Worm (Caenorhabditis elegans): Measurements from ENCODE around the gene flp-14.

The flp-14 gene

ce11 chrIII:12874606-12875066, 35.7 kb upstream of the flp-14 start, which contains the start of the genes mrg-1 and spcs-2 (continued):
- no peak for TF ChIP-seq ZK546.5 (tag; optimal IDR thresholded peaks at IDR 0.05)
- no peak for TF ChIP-seq mdl-1 (tag; optimal IDR thresholded peaks at IDR 0.05)
- TF ChIP-seq ztf-4 (tag; optimal IDR thresholded peaks at IDR 0.05), result no peak
- TF ChIP-seq egl-27 (tag; optimal IDR thresholded peaks at IDR 0.05), result peak; percentile 73

ce11 chrIII:12875653-12876052, 34.7 kb upstream of the flp-14 start:
- TF ChIP-seq zag-1 (tag; optimal IDR thresholded peaks at IDR 0.05) (no peak), pqm-1 (tag; optimal IDR thresholded peaks at IDR 0.05) (no peak), skn-1 (tag; optimal IDR thresholded peaks at IDR 0.05) (no peak), snpc-4 (tag; optimal IDR thresholded peaks at IDR 0.05) (no peak), unc-39 (tag; optimal IDR thresholded peaks at IDR 0.05) (no peak), mml-1 (tag; optimal IDR thresholded peaks at IDR 0.05) (no peak), ztf-11 (tag; optimal IDR thresholded peaks at IDR 0.05) (no peak), nhr-23 (tag; optimal IDR thresholded peaks at IDR 0.05) (no peak), R02D3.7 (tag; optimal IDR thresholded peaks at IDR 0.05) (no peak), nhr-25 (tag; optimal IDR thresholded peaks at IDR 0.05) (no peak), fos-1 (tag; optimal IDR thresholded peaks at IDR 0.05) (no peak), elt-2 (tag; optimal IDR thresholded peaks at IDR 0.05) (no peak), ceh-16 (tag; optimal IDR thresholded peaks at IDR 0.05) (no peak), nhr-76 (tag; optimal IDR thresholded peaks at IDR 0.05) (no peak), pha-4 (tag; optimal IDR thresholded peaks at IDR 0.05) (no peak), tbx-2 (tag; optimal IDR thresholded peaks at IDR 0.05) (no peak), nhr-43 (tag; optimal IDR thresholded peaks at IDR 0.05; ENCODE audit: poor library complexity, severe bottlenecking) (no peak), nfya-1 (tag; optimal IDR thresholded peaks at IDR 0.05; ENCODE audit: insufficient read depth) (no peak), nhr-67 (tag; optimal IDR thresholded peaks at IDR 0.05) (no peak), ceh-82 (tag; optimal IDR thresholded peaks at IDR 0.05) (no peak)

- no peak for TF ChIP-seq aly-2 (tag; optimal IDR thresholded peaks at IDR 0.05)
- no peak for TF ChIP-seq fos-1 (tag; optimal IDR thresholded peaks at IDR 0.05)
- TF ChIP-seq elt-3 (tag; optimal IDR thresholded peaks at IDR 0.05), result no peak
- TF ChIP-seq elt-1 (tag; optimal IDR thresholded peaks at IDR 0.05), result no peak
- TF ChIP-seq daf-12 (tag; optimal IDR thresholded peaks at IDR 0.05), result no peak
Measured at ce11 chrIII:12877527-12878234, 32.6 kb upstream of the flp-14 start, which contains the start of the genes cec-7 and enu-3.5. TSS of gene cec-7 (minus strand) at chrIII:12877577. TSS of gene enu-3.5 (plus strand) at chrIII:12878196.

- TF ChIP-seq fkh-2 (tag; optimal IDR thresholded peaks at IDR 0.05) (no peak), pha-4 (tag; optimal IDR thresholded peaks at IDR 0.05) (no peak), eor-1 (tag; optimal IDR thresholded peaks at IDR 0.05) (no peak)
Measured at ce11 chrIII:12880704-12881103, 29.6 kb upstream of the flp-14 start.

ce11 chrIII:12885153-12885552, 25.2 kb upstream of the flp-14 start:
- TF ChIP-seq pqm-1 (tag; optimal IDR thresholded peaks at IDR 0.05) (no peak), nhr-43 (tag; optimal IDR thresholded peaks at IDR 0.05; ENCODE audit: poor library complexity, severe bottlenecking) (no peak), ZK546.5 (tag; optimal IDR thresholded peaks at IDR 0.05) (no peak), nhr-77 (tag; optimal IDR thresholded peaks at IDR 0.05) (no peak), mdl-1 (tag; optimal IDR thresholded peaks at IDR 0.05) (no peak), snpc-4 (tag; optimal IDR thresholded peaks at IDR 0.05) (no peak), fos-1 (tag; optimal IDR thresholded peaks at IDR 0.05) (no peak), ztf-4 (tag; optimal IDR thresholded peaks at IDR 0.05) (no peak), jun-1 (tag; optimal IDR thresholded peaks at IDR 0.05) (no peak), ceh-82 (tag; optimal IDR thresholded peaks at IDR 0.05) (no peak), nfya-1 (tag; optimal IDR thresholded peaks at IDR 0.05; ENCODE audit: insufficient read depth) (no peak), tbx-2 (tag; optimal IDR thresholded peaks at IDR 0.05) (no peak), nhr-237 (tag; optimal IDR thresholded peaks at IDR 0.05) (no peak)
